Fruit fly (Drosophila melanogaster): ENCODE results near the gene Tnpo-SR.
A peak's percentile ranks its signal among the peaks of the same experiment; 100 is the strongest.

DNA sequence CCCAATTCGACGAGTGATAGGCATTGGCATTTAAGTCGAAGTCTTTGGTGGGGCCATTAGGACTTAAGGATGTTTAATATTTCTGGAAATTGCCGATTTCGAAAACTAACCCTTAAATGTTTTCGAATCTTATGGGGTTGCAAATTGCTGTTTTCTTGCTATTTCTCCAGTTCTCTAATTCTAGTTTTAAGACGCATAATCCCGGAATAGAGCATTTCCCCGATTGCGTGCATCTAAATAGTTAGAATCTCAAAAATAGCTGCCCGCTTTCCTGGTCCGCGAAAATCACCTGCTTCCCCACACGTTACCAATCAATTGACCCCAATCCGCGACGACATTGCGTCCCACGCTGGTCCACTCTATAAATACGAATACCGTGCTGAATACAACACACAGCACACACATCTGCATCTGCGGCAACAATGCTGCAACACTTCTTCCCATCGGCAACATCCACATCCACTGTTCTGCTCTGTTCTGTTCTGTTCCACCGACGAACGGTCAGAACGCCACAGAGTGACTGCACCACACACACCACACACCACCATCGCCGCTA lies 7.7 kb upstream of the Tnpo-SR start, which contains the start of gene Bacc:
- TF ChIP-seq Gug (GFP tag; IDR thresholded peaks at IDR 0.05) (no peak), Lpt (GFP tag; optimal IDR thresholded peaks at IDR 0.05) (peak; percentile 93), Eip78C (GFP tag) (peak; percentile 99), CG10669 (GFP tag; optimal IDR thresholded peaks at IDR 0.05) (peak; percentile 97), CG3032 (tag; optimal IDR thresholded peaks at IDR 0.05) (peak; percentile 98), CG7368 (GFP tag; optimal IDR thresholded peaks at IDR 0.05) (peak; percentile 96), vri (GFP tag; optimal IDR thresholded peaks at IDR 0.05) (peak; percentile 93), CG15336 (GFP tag; IDR thresholded peaks at IDR 0.05) (no peak), svp (GFP tag) (peak; percentile 99)
